Fruit fly (Drosophila melanogaster) whole organism, pupa: ENCODE data around the gene CG43897.

Source experiments
- CG10348 ChIP-seq: fragments of 200-800 bp; sonication (Bioruptor generic); IDR thresholded peaks from 2 replicates; pipeline ENCODE4 v1.3.6; 2022; ENCODE audit warnings: missing biosample characterization, missing genetic modification characterization
- CG13204 ChIP-seq: fragments of 200-800 bp; sonication (Bioruptor generic); optimal IDR thresholded peaks from 2 replicates; lab custom pipeline; 2018; ENCODE audit warnings: missing biosample characterization, mild to moderate bottlenecking, missing genetic modification characterization, moderate library complexity
- CG14655 ChIP-seq: fragments of 200-800 bp; sonication (Bioruptor generic); optimal IDR thresholded peaks from 3 replicates; lab custom pipeline; 2017; ENCODE audit warnings: mild to moderate bottlenecking, missing biosample characterization, missing genetic modification reagents, missing genetic modification characterization
- CG32121 ChIP-seq: fragments of 200-800 bp; sonication (Bioruptor generic); IDR thresholded peaks from 2 replicates; pipeline ENCODE4 v1.3.6; 2022; ENCODE audit warnings: missing biosample characterization, missing genetic modification characterization
- CG34367 ChIP-seq: fragments of 200-800 bp; sonication (Bioruptor generic); optimal IDR thresholded peaks from 2 replicates; lab custom pipeline; 2018; ENCODE audit warnings: missing biosample characterization, mild to moderate bottlenecking, missing genetic modification characterization
- CG8159 ChIP-seq: fragments of 200-800 bp; sonication (Bioruptor generic); optimal IDR thresholded peaks from 3 replicates; lab custom pipeline; 2018; ENCODE audit warnings: missing biosample characterization, mild to moderate bottlenecking, missing genetic modification characterization, moderate library complexity
- D1 ChIP-seq: fragments of 200-800 bp; sonication (Bioruptor generic); optimal IDR thresholded peaks from 2 replicates; lab custom pipeline; 2018; ENCODE audit warnings: missing biosample characterization, mild to moderate bottlenecking, missing genetic modification characterization, moderate library complexity
- EcR ChIP-seq: fragments of 200-800 bp; sonication (Bioruptor generic); optimal IDR thresholded peaks from 3 replicates; lab custom pipeline; 2019; ENCODE audit warnings: missing biosample characterization, missing genetic modification characterization, mild to moderate bottlenecking, moderate library complexity, missing genetic modification reagents
- Ets98B ChIP-seq: fragments of 200-800 bp; sonication (Bioruptor generic); IDR thresholded peaks from 2 replicates; pipeline ENCODE4 v1.3.6; 2022; ENCODE audit warnings: missing biosample characterization, missing genetic modification characterization
- Pif1A ChIP-seq: fragments of 200-800 bp; sonication (Bioruptor generic); optimal IDR thresholded peaks from 3 replicates; lab custom pipeline; 2016; ENCODE audit warnings: missing biosample characterization, missing genetic modification characterization
- Pif1B ChIP-seq: fragments of 200-800 bp; sonication (Bioruptor generic); optimal IDR thresholded peaks from 3 replicates; lab custom pipeline; 2016; ENCODE audit warnings: missing biosample characterization, missing genetic modification characterization
- Snoo ChIP-seq: fragments of 200-800 bp; sonication (Bioruptor generic); optimal IDR thresholded peaks from 3 replicates; lab custom pipeline; 2017; ENCODE audit warnings: missing biosample characterization, mild to moderate bottlenecking, missing genetic modification characterization, inconsistent platforms

- TF ChIP-seq D1 (tag; lab: Kevin White, UChicago): no peak
- TF ChIP-seq Pif1B (GFP tag; lab: Kevin White, UChicago): no peak
- no peak for TF ChIP-seq CG34367 (tag; lab: Kevin White, UChicago)
- no peak for TF ChIP-seq CG8159
- TF ChIP-seq Ets98B (GFP tag; lab: Robert Waterston, UW): no peak
- TF ChIP-seq CG32121: no peak
- no peak for TF ChIP-seq Pif1A (GFP tag; lab: Kevin White, UChicago)
- TF ChIP-seq CG13204 (GFP tag; lab: Kevin White, UChicago): no peak
- TF ChIP-seq CG14655 (GFP tag; lab: Kevin White, UChicago): no peak
- TF ChIP-seq Snoo (tag; lab: Kevin White, UChicago): no peak
- TF ChIP-seq EcR (GFP tag; lab: Kevin White, UChicago): no peak
- no peak for TF ChIP-seq CG10348 (GFP tag; lab: Robert Waterston, UW)
Observed at dm6 chr3L:9799398-9799797, 14.2 kb upstream of the CG43897 start, which contains the start of gene Ilp2.
